Fruit fly (Drosophila melanogaster) whole organism, prepupa: ENCODE data around the gene dock.
A peak's percentile ranks its signal among the peaks of the same experiment; 100 is the strongest.

Experiments used
- CG10669 ChIP-seq: fragments of 200-800 bp; sonication (Bioruptor generic); optimal IDR thresholded peaks from 3 replicates; lab custom pipeline; 2018; ENCODE audit warnings: missing biosample characterization, mild to moderate bottlenecking, missing genetic modification characterization, moderate library complexity
- CG1621 ChIP-seq: fragments of 200-800 bp; sonication (Bioruptor generic); optimal IDR thresholded peaks from 3 replicates; lab custom pipeline; 2018; ENCODE audit warnings: missing biosample characterization, mild to moderate bottlenecking, missing genetic modification characterization
- CG16779 ChIP-seq: fragments of 200-800 bp; sonication (Bioruptor generic); optimal IDR thresholded peaks from 3 replicates; lab custom pipeline; 2017; ENCODE audit warnings: missing biosample characterization, mild to moderate bottlenecking, missing genetic modification characterization
- CG3032 ChIP-seq: fragments of 200-800 bp; optimal IDR thresholded peaks from 2 replicates; lab custom pipeline; 2019; ENCODE audit warnings: missing biosample characterization, mild to moderate bottlenecking, missing genetic modification characterization, moderate library complexity
- CG31627 ChIP-seq: fragments of 200-800 bp; sonication (Bioruptor generic); optimal IDR thresholded peaks from 3 replicates; lab custom pipeline; 2016; ENCODE audit warnings: missing biosample characterization, missing genetic modification characterization
- CG32006 ChIP-seq: fragments of 200-800 bp; sonication (Bioruptor generic); optimal IDR thresholded peaks from 3 replicates; lab custom pipeline; 2017; ENCODE audit warnings: missing biosample characterization, mild to moderate bottlenecking, missing genetic modification characterization
- CG34406 ChIP-seq: fragments of 200-800 bp; sonication (Bioruptor generic); optimal IDR thresholded peaks from 3 replicates; lab custom pipeline; 2016; ENCODE audit warnings: missing biosample characterization, missing genetic modification characterization
- CG3919 ChIP-seq: fragments of 200-800 bp; sonication (Bioruptor generic); optimal IDR thresholded peaks from 3 replicates; lab custom pipeline; 2016; ENCODE audit warnings: missing biosample characterization, missing genetic modification characterization
- CG4318 ChIP-seq: fragments of 200-800 bp; sonication (Bioruptor generic); optimal IDR thresholded peaks from 3 replicates; lab custom pipeline; 2017; ENCODE audit warnings: missing biosample characterization, mild to moderate bottlenecking, missing genetic modification characterization
- CG6163 ChIP-seq: fragments of 200-800 bp; sonication (Bioruptor generic); IDR thresholded peaks from 3 replicates; pipeline ENCODE4 v1.3.6; 2022; ENCODE audit warnings: missing biosample characterization, missing genetic modification characterization
- CG6276 ChIP-seq: fragments of 200-800 bp; sonication (Bioruptor generic); optimal IDR thresholded peaks from 2 replicates; lab custom pipeline; 2017; ENCODE audit warnings: missing biosample characterization, mild to moderate bottlenecking, missing genetic modification characterization
- CG6792 ChIP-seq: fragments of 200-800 bp; sonication (Bioruptor generic); optimal IDR thresholded peaks from 3 replicates; lab custom pipeline; 2016; ENCODE audit warnings: missing biosample characterization, missing genetic modification characterization
- CG7368 ChIP-seq: fragments of 200-800 bp; sonication (Bioruptor generic); optimal IDR thresholded peaks from 3 replicates; lab custom pipeline; 2016; ENCODE audit warnings: missing biosample characterization, missing genetic modification characterization
- CG8632 ChIP-seq: fragments of 200-800 bp; sonication (Bioruptor generic); optimal IDR thresholded peaks from 3 replicates; lab custom pipeline; 2016; ENCODE audit warnings: missing biosample characterization, missing genetic modification characterization
- CG9139 ChIP-seq: fragments of 200-800 bp; sonication (Bioruptor generic); optimal IDR thresholded peaks from 3 replicates; lab custom pipeline; 2017; ENCODE audit warnings: missing biosample characterization, mild to moderate bottlenecking, missing genetic modification characterization
- Eip75B ChIP-seq: fragments of 200-800 bp; sonication (Bioruptor generic); optimal IDR thresholded peaks from 3 replicates; lab custom pipeline; 2016; ENCODE audit warnings: missing biosample characterization, missing genetic modification characterization
- Eip78C ChIP-seq: fragments of 200-800 bp; sonication (Bioruptor generic); peaks from one replicate; lab custom pipeline; 2016; ENCODE audit warnings: missing biosample characterization, missing genetic modification characterization
- Ets21C ChIP-seq: fragments of 200-800 bp; sonication (Bioruptor generic); optimal IDR thresholded peaks from 3 replicates; lab custom pipeline; 2016; ENCODE audit warnings: missing biosample characterization, missing genetic modification characterization
- Ets96B ChIP-seq: fragments of 200-800 bp; optimal IDR thresholded peaks from 2 replicates; lab custom pipeline; 2019; ENCODE audit warnings: missing biosample characterization, mild to moderate bottlenecking, missing genetic modification characterization, moderate library complexity
- Gug ChIP-seq: fragments of 200-800 bp; sonication (Bioruptor generic); IDR thresholded peaks from 2 replicates; pipeline ENCODE4 v1.3.6; 2022; ENCODE audit warnings: missing biosample characterization, missing genetic modification characterization
- Hr38 ChIP-seq: sonication (Bioruptor generic); optimal IDR thresholded peaks from 2 replicates; lab custom pipeline; 2016; ENCODE audit warnings: missing biosample characterization, missing genetic modification characterization
- Hr39 ChIP-seq: fragments of 200-800 bp; sonication (Bioruptor generic); optimal IDR thresholded peaks from 2 replicates; lab custom pipeline; 2016; ENCODE audit warnings: missing biosample characterization, missing genetic modification characterization
- Hr4 ChIP-seq: fragments of 200-800 bp; sonication (Bioruptor generic); optimal IDR thresholded peaks from 3 replicates; lab custom pipeline; 2016; ENCODE audit warnings: missing biosample characterization, missing genetic modification characterization
- Lpt ChIP-seq: fragments of 200-800 bp; sonication (Bioruptor generic); optimal IDR thresholded peaks from 3 replicates; lab custom pipeline; 2016; ENCODE audit warnings: missing biosample characterization, missing genetic modification characterization
- Met ChIP-seq: fragments of 200-800 bp; sonication (Bioruptor generic); optimal IDR thresholded peaks from 3 replicates; lab custom pipeline; 2016; ENCODE audit warnings: missing biosample characterization, missing genetic modification characterization
- OdsH ChIP-seq: fragments of 200-800 bp; sonication (Bioruptor generic); optimal IDR thresholded peaks from 3 replicates; lab custom pipeline; 2016; ENCODE audit warnings: missing biosample characterization, missing genetic modification characterization
- Sox102F ChIP-seq: fragments of 200-800 bp; sonication (Bioruptor generic); optimal IDR thresholded peaks from 2 replicates; lab custom pipeline; 2016; ENCODE audit warnings: missing biosample characterization, mild to moderate bottlenecking, missing genetic modification characterization
- Sox14 ChIP-seq: fragments of 200-800 bp; sonication (Bioruptor generic); optimal IDR thresholded peaks from 3 replicates; lab custom pipeline; 2016; ENCODE audit warnings: missing biosample characterization, missing genetic modification characterization
- Sox15 ChIP-seq: fragments of 200-800 bp; sonication (Bioruptor generic); optimal IDR thresholded peaks from 3 replicates; lab custom pipeline; 2016; ENCODE audit warnings: missing biosample characterization, missing genetic modification characterization
- achi ChIP-seq: fragments of 200-800 bp; sonication (Bioruptor generic); optimal IDR thresholded peaks from 3 replicates; lab custom pipeline; 2016; ENCODE audit warnings: missing biosample characterization, missing genetic modification characterization
- acj6 ChIP-seq: fragments of 200-800 bp; sonication (Bioruptor generic); optimal IDR thresholded peaks from 3 replicates; lab custom pipeline; 2016; ENCODE audit warnings: missing biosample characterization, missing genetic modification characterization
- cyc ChIP-seq: fragments of 200-800 bp; sonication (Bioruptor generic); optimal IDR thresholded peaks from 3 replicates; lab custom pipeline; 2016; ENCODE audit warnings: missing biosample characterization, missing genetic modification characterization
- dac ChIP-seq: fragments of 200-800 bp; sonication (Bioruptor generic); optimal IDR thresholded peaks from 2 replicates; lab custom pipeline; 2017; ENCODE audit warnings: missing biosample characterization, mild to moderate bottlenecking, missing genetic modification characterization
- dsx ChIP-seq: fragments of 200-800 bp; optimal IDR thresholded peaks from 3 replicates; lab custom pipeline; 2019; ENCODE audit warnings: missing biosample characterization, mild to moderate bottlenecking, missing genetic modification characterization, moderate library complexity; ENCODE audit not compliant: poor library complexity, severe bottlenecking
- eg ChIP-seq: fragments of 200-800 bp; sonication (Bioruptor generic); IDR thresholded peaks from 3 replicates; pipeline ENCODE4 v1.3.6; 2022; ENCODE audit warnings: missing biosample characterization, missing genetic modification characterization
- fd59A ChIP-seq: fragments of 200-800 bp; sonication (Bioruptor generic); optimal IDR thresholded peaks from 2 replicates; lab custom pipeline; 2017; ENCODE audit warnings: missing biosample characterization, mild to moderate bottlenecking, missing genetic modification characterization, missing genetic modification reagents
- fd85E ChIP-seq: fragments of 200-800 bp; sonication (Bioruptor generic); optimal IDR thresholded peaks from 3 replicates; lab custom pipeline; 2016; ENCODE audit warnings: missing biosample characterization, missing genetic modification characterization
- fkh ChIP-seq: fragments of 200-800 bp; sonication (Bioruptor generic); optimal IDR thresholded peaks from 3 replicates; lab custom pipeline; 2017; ENCODE audit warnings: missing biosample characterization, mild to moderate bottlenecking, missing genetic modification characterization, moderate library complexity
- lz ChIP-seq: fragments of 200-800 bp; sonication (Bioruptor generic); optimal IDR thresholded peaks from 3 replicates; lab custom pipeline; 2016; ENCODE audit warnings: missing biosample characterization, missing genetic modification characterization
- net ChIP-seq: fragments of 200-800 bp; sonication (Bioruptor generic); optimal IDR thresholded peaks from 3 replicates; lab custom pipeline; 2016; ENCODE audit warnings: missing biosample characterization, missing genetic modification characterization
- pdm3 ChIP-seq: fragments of 200-800 bp; sonication (Bioruptor generic); optimal IDR thresholded peaks from 3 replicates; lab custom pipeline; 2016; ENCODE audit warnings: missing biosample characterization, missing genetic modification characterization
- salr ChIP-seq, 2 experiments: fragments of 200-800 bp; sonication (Bioruptor generic); optimal IDR thresholded peaks; 3 replicates each; lab custom pipeline; 2016 to 2018; ENCODE audit warnings: missing biosample characterization in 2 of 2, missing genetic modification characterization in 2 of 2, mild to moderate bottlenecking in 1 of 2
- spab ChIP-seq: fragments of 200-800 bp; sonication (Bioruptor generic); optimal IDR thresholded peaks from 2 replicates; lab custom pipeline; 2017; ENCODE audit warnings: missing biosample characterization, mild to moderate bottlenecking, missing genetic modification characterization, missing genetic modification reagents
- ss ChIP-seq, 2 experiments: fragments of 200-800 bp; sonication (Bioruptor generic); optimal IDR thresholded peaks; 2 replicates in 1 of 2; 3 replicates in 1 of 2; lab custom pipeline; 2017 to 2018; ENCODE audit warnings: mild to moderate bottlenecking in 2 of 2, missing biosample characterization in 2 of 2, missing genetic modification characterization in 2 of 2, moderate library complexity in 1 of 2
- svp ChIP-seq: fragments of 200-800 bp; sonication (Bioruptor generic); peaks from one replicate; lab custom pipeline; 2016; ENCODE audit warnings: missing biosample characterization, missing genetic modification characterization
- topi ChIP-seq: fragments of 200-800 bp; sonication (Bioruptor generic); optimal IDR thresholded peaks from 3 replicates; lab custom pipeline; 2016; ENCODE audit warnings: missing biosample characterization, missing genetic modification characterization

dock gene

dm6 chr2L:866950-867744, 41.4 kb downstream of the dock start (continued):
- TF ChIP-seq CG32006 (peak; percentile 96), achi (GFP tag; lab: Kevin White, UChicago) (peak; percentile 91), pdm3 (GFP tag; lab: Kevin White, UChicago) (peak; percentile 95), Gug (peak; percentile 94), CG34406 (GFP tag; lab: Kevin White, UChicago) (peak; percentile 91), Hr4 (peak; percentile 96), CG6792 (GFP tag; lab: Kevin White, UChicago) (peak; percentile 93), Hr38 (GFP tag; lab: Kevin White, UChicago) (peak; percentile 80), fd85E (GFP tag; lab: Kevin White, UChicago) (peak; percentile 60), lz (peak; percentile 96), Ets21C (GFP tag; lab: Kevin White, UChicago) (peak; percentile 94), Eip78C (GFP tag; lab: Kevin White, UChicago) (peak; percentile 98), CG1621 (peak; percentile 84), CG9139 (GFP tag; lab: Kevin White, UChicago) (peak; percentile 65), Hr39 (GFP tag; lab: Kevin White, UChicago) (peak; percentile 97), ss (GFP tag; optimal IDR thresholded peaks at IDR 0.05; lab: Kevin White, UChicago) (peak; percentile 64 to 88), dsx (peak; percentile 78), acj6 (GFP tag; lab: Kevin White, UChicago) (peak; percentile 95), fd59A (GFP tag; lab: Kevin White, UChicago) (peak; percentile 83), CG8632 (GFP tag; lab: Kevin White, UChicago) (peak; percentile 91), Sox15 (GFP tag; lab: Kevin White, UChicago) (peak; percentile 92)

DNA sequence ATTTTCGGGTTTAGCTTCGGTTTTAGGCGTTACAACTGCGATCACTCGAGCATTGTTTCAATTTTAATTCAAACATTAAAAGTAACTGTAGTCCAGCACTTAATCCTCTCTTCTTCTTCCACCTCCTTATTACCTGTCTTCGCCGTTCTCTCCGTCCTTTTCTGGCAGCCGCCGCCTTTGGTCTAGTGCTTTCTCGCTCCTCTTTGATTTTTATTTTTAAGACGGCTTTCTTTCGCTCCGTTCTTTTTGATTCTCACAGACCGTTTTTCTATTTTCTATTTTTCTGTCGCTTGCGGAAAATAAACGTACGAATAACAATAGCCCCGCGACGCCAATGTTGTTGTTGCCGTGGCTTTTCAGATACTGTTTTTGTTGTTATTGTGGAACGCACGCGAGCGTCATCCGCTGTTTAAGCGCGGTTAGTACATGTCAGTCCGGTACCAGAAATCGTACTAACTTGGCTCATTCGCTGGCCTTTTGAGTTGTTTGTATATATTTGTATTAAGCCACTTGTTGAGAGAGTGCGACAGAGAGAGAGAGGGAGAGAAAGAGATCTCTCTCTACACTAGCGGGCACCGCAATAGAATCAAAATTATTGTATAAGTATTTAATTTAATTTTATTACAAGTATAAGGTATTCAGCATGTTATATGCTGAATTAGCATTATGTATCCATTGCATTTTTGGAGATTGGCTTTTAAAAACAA, 42.3 kb downstream of the dock start, which contains the start of gene aru:
aru (minus strand) TSS at position 456 of the 707 bp plus-strand sequence.
- no peak for TF ChIP-seq spab (GFP tag; lab: Kevin White, UChicago)
- TF ChIP-seq Hr38 (GFP tag; lab: Kevin White, UChicago), result no peak
- TF ChIP-seq salr (GFP tag; optimal IDR thresholded peaks at IDR 0.05; lab: Kevin White, UChicago), result peak in 1 of 2 experiments; percentile 9
- TF ChIP-seq CG10669 (GFP tag; lab: Kevin White, UChicago), result peak; percentile 29
- no peak for TF ChIP-seq CG4318 (GFP tag; lab: Kevin White, UChicago)
- peak; percentile 59; the same call in 2 of the 3 replicates for TF ChIP-seq eg (GFP tag; lab: Robert Waterston, UW)
- TF ChIP-seq Hr4, result peak; percentile 37
- peak; percentile 41 for TF ChIP-seq Met (GFP tag; lab: Kevin White, UChicago)
- no peak for TF ChIP-seq CG1621
- no peak for TF ChIP-seq dac (GFP tag; lab: Kevin White, UChicago)
- peak; percentile 10 for TF ChIP-seq lz
- TF ChIP-seq pdm3 (GFP tag; lab: Kevin White, UChicago), result peak; percentile 24
- TF ChIP-seq svp, result peak; percentile 54
- TF ChIP-seq CG9139 (GFP tag; lab: Kevin White, UChicago), result no peak
- TF ChIP-seq Eip75B (GFP tag; lab: Kevin White, UChicago), result no peak
- TF ChIP-seq fkh (GFP tag; lab: Kevin White, UChicago), result peak; percentile 57
- peak; percentile 12 for TF ChIP-seq CG7368 (GFP tag; lab: Kevin White, UChicago)
- TF ChIP-seq cyc, result no peak
- no peak for TF ChIP-seq Sox14
- peak; percentile 34 to 65 for TF ChIP-seq ss (GFP tag; optimal IDR thresholded peaks at IDR 0.05; lab: Kevin White, UChicago)
- TF ChIP-seq acj6 (GFP tag; lab: Kevin White, UChicago), result peak; percentile 33
- peak; percentile 62; the same call in 1 of the 3 replicates for TF ChIP-seq CG6163
- TF ChIP-seq Ets21C (GFP tag; lab: Kevin White, UChicago), result no peak
- TF ChIP-seq CG3919 (GFP tag; lab: Kevin White, UChicago), result peak; percentile 51
- TF ChIP-seq fd59A (GFP tag; lab: Kevin White, UChicago), result no peak
- TF ChIP-seq net (GFP tag; lab: Kevin White, UChicago), result peak; percentile 10
- peak; percentile 25 for TF ChIP-seq Lpt (GFP tag; lab: Kevin White, UChicago)
- TF ChIP-seq topi (GFP tag; lab: Kevin White, UChicago), result peak; percentile 23
- TF ChIP-seq CG3032 (tag; lab: Kevin White, UChicago), result peak; percentile 22
- TF ChIP-seq CG6276 (GFP tag; lab: Kevin White, UChicago), result peak; percentile 21
- TF ChIP-seq CG31627 (GFP tag; lab: Kevin White, UChicago), result no peak
- peak; percentile 16 for TF ChIP-seq OdsH
- peak; percentile 13 for TF ChIP-seq CG16779 (tag; lab: Kevin White, UChicago)
- TF ChIP-seq fd85E (GFP tag; lab: Kevin White, UChicago), result peak; percentile 25
- TF ChIP-seq Ets96B, result peak; percentile 22
- peak; percentile 53 for TF ChIP-seq Sox102F (GFP tag; lab: Kevin White, UChicago)
